Fruit fly (Drosophila melanogaster) whole organism, embryonic: ENCODE results near the gene nbs.

Source experiments
- ATbp ChIP-seq: fragments of 200-800 bp; sonication (Bioruptor generic); optimal IDR thresholded peaks from 2 replicates; lab custom pipeline; 2017; ENCODE audit warnings: missing biosample characterization, mild to moderate bottlenecking, missing genetic modification characterization, missing genetic modification reagents
- Ada2b ChIP-seq: fragments of 200-800 bp; sonication (Bioruptor generic); IDR thresholded peaks from 2 replicates; pipeline ENCODE4 v1.3.6; 2022; ENCODE audit warnings: missing biosample characterization, missing genetic modification characterization
- B-H2 ChIP-seq: fragments of 200-800 bp; sonication (Bioruptor generic); optimal IDR thresholded peaks from 2 replicates; lab custom pipeline; 2018; ENCODE audit warnings: missing biosample characterization, mild to moderate bottlenecking, missing genetic modification characterization
- CG10366 ChIP-seq: fragments of 200-800 bp; sonication (Bioruptor generic); IDR thresholded peaks from 2 replicates; pipeline ENCODE4 v1.3.6; 2022; ENCODE audit warnings: missing biosample characterization, missing genetic modification characterization
- CG11695 ChIP-seq: fragments of 200-800 bp; sonication (Bioruptor generic); IDR thresholded peaks from 3 replicates; pipeline ENCODE4 v1.3.6; 2022; ENCODE audit warnings: missing biosample characterization, missing genetic modification characterization
- CG14014 ChIP-seq: fragments of 200-800 bp; sonication (Bioruptor generic); IDR thresholded peaks from 2 replicates; pipeline ENCODE4 v1.3.6; 2022; ENCODE audit warnings: missing biosample characterization, missing genetic modification characterization
- CG14441 ChIP-seq: fragments of 200-800 bp; sonication (Bioruptor generic); IDR thresholded peaks from 2 replicates; pipeline ENCODE4 v1.3.6; 2022; ENCODE audit warnings: missing biosample characterization, missing genetic modification characterization
- CG18599 ChIP-seq: fragments of 200-800 bp; sonication (Bioruptor generic); optimal IDR thresholded peaks from 3 replicates; lab custom pipeline; 2017; ENCODE audit warnings: missing biosample characterization, missing genetic modification characterization, mild to moderate bottlenecking, moderate library complexity, missing genetic modification reagents
- CG2712 ChIP-seq: fragments of 200-800 bp; optimal IDR thresholded peaks from 3 replicates; lab custom pipeline; 2019; ENCODE audit warnings: missing biosample characterization, mild to moderate bottlenecking, missing genetic modification characterization, moderate library complexity
- CG3726 ChIP-seq: fragments of 200-800 bp; sonication (Bioruptor generic); IDR thresholded peaks from 3 replicates; pipeline ENCODE4, ENCODE4 v1.3.6; 2022; ENCODE audit warnings: missing biosample characterization, missing genetic modification characterization
- CG6254 ChIP-seq: fragments of 200-800 bp; sonication (Bioruptor generic); optimal IDR thresholded peaks from 3 replicates; lab custom pipeline; 2017; ENCODE audit warnings: mild to moderate bottlenecking, missing biosample characterization, missing genetic modification reagents, missing genetic modification characterization
- CG6689 ChIP-seq: fragments of 200-800 bp; sonication (Bioruptor generic); IDR thresholded peaks from 2 replicates; pipeline ENCODE4 v1.3.6; 2022; ENCODE audit warnings: missing biosample characterization, missing genetic modification characterization
- CG9876 ChIP-seq: fragments of 200-800 bp; sonication (Bioruptor generic); optimal IDR thresholded peaks from 2 replicates; lab custom pipeline; 2016; ENCODE audit warnings: missing biosample characterization, missing genetic modification characterization
- Camta ChIP-seq: fragments of 200-800 bp; sonication (Bioruptor generic); optimal IDR thresholded peaks from 2 replicates; lab custom pipeline; 2016; ENCODE audit warnings: missing biosample characterization, missing genetic modification characterization
- D19A ChIP-seq: fragments of 200-800 bp; optimal IDR thresholded peaks from 3 replicates; lab custom pipeline; 2019; ENCODE audit warnings: missing biosample characterization, mild to moderate bottlenecking, missing genetic modification characterization, moderate library complexity
- Dbx ChIP-seq: fragments of 200-800 bp; sonication (Bioruptor generic); IDR thresholded peaks from 3 replicates; pipeline ENCODE4 v1.3.6; 2022; ENCODE audit warnings: missing biosample characterization, missing genetic modification characterization
- ERR ChIP-seq: fragments of 200-800 bp; sonication (Bioruptor generic); optimal IDR thresholded peaks from 2 replicates; lab custom pipeline; 2016; ENCODE audit warnings: missing biosample characterization, missing genetic modification characterization
- Gug ChIP-seq: fragments of 200-800 bp; sonication (Bioruptor generic); IDR thresholded peaks from 4 replicates; pipeline ENCODE4 v1.3.6; 2022; ENCODE audit warnings: missing biosample characterization, missing genetic modification characterization
- Hey ChIP-seq: fragments of 200-800 bp; sonication (Bioruptor generic); optimal IDR thresholded peaks from 3 replicates; lab custom pipeline; 2018; ENCODE audit warnings: missing biosample characterization, mild to moderate bottlenecking, missing genetic modification characterization
- Hmr ChIP-seq: fragments of 200-800 bp; sonication (Bioruptor generic); optimal IDR thresholded peaks from 3 replicates; lab custom pipeline; 2017; ENCODE audit warnings: mild to moderate bottlenecking, missing biosample characterization, missing genetic modification reagents, missing genetic modification characterization
- Sox100B ChIP-seq: fragments of 200-800 bp; sonication (Bioruptor generic); optimal IDR thresholded peaks from 3 replicates; lab custom pipeline; 2018; ENCODE audit warnings: missing biosample characterization, mild to moderate bottlenecking, missing genetic modification characterization
- Taf1 ChIP-seq: fragments of 200-800 bp; sonication (Bioruptor generic); IDR thresholded peaks from 2 replicates; pipeline ENCODE4 v1.3.6; 2022; ENCODE audit warnings: missing biosample characterization, missing genetic modification characterization
- Trl ChIP-seq, 3 experiments: fragments of >200 bp in 2 of 3; fragments of 200-800 bp in 1 of 3; sonication (Bioruptor generic) in 1 of 3; optimal IDR thresholded peaks; 2 replicates in 1 of 3; 3 replicates in 2 of 3; lab custom pipeline; 2016 to 2017; ENCODE audit warnings: missing biosample characterization in 1 of 3, missing genetic modification characterization in 1 of 3
- Vsx1 ChIP-seq: fragments of 200-800 bp; sonication (Bioruptor generic); optimal IDR thresholded peaks from 2 replicates; lab custom pipeline; 2017; ENCODE audit warnings: missing biosample characterization, mild to moderate bottlenecking, missing genetic modification characterization, missing genetic modification reagents
- amos ChIP-seq: fragments of 200-800 bp; sonication (Bioruptor generic); IDR thresholded peaks from 2 replicates; pipeline ENCODE4 v1.3.6; 2022; ENCODE audit warnings: missing biosample characterization, missing genetic modification characterization; ENCODE audit not compliant: partially characterized antibody
- caup ChIP-seq: fragments of 200-800 bp; sonication (Bioruptor generic); optimal IDR thresholded peaks from 3 replicates; lab custom pipeline; 2017; ENCODE audit warnings: missing biosample characterization, mild to moderate bottlenecking, missing genetic modification characterization, moderate library complexity; ENCODE audit not compliant: severe bottlenecking
- cg ChIP-seq: fragments of 200-800 bp; sonication (Bioruptor generic); optimal IDR thresholded peaks from 3 replicates; lab custom pipeline; 2019; ENCODE audit warnings: missing biosample characterization, mild to moderate bottlenecking, missing genetic modification characterization, moderate library complexity
- cwo ChIP-seq: fragments of 200-800 bp; sonication (Bioruptor generic); optimal IDR thresholded peaks from 3 replicates; lab custom pipeline; 2017; ENCODE audit warnings: missing biosample characterization, missing genetic modification characterization, mild to moderate bottlenecking, moderate library complexity, missing genetic modification reagents
- dpn ChIP-seq, 2 experiments: fragments of 200-800 bp; sonication (Bioruptor generic); optimal IDR thresholded peaks; 3 replicates each; lab custom pipeline; 2016; ENCODE audit warnings: missing biosample characterization in 2 of 2, missing genetic modification characterization in 2 of 2
- eve ChIP-seq, 2 experiments: fragments of >200 bp; optimal IDR thresholded peaks; 2 replicates each; lab custom pipeline; 2017; ENCODE audit warnings: missing biosample characterization in 2 of 2, missing genetic modification characterization in 2 of 2
- gce ChIP-seq: fragments of 200-800 bp; sonication (Bioruptor generic); IDR thresholded peaks from 3 replicates; pipeline ENCODE4 v1.3.6; 2022; ENCODE audit warnings: missing biosample characterization, missing genetic modification characterization
- hkb ChIP-seq, 2 experiments: fragments of 200-800 bp in 1 of 2; fragments of >200 bp in 1 of 2; sonication (Bioruptor generic) in 1 of 2; IDR thresholded peaks in 1 of 2; optimal IDR thresholded peaks in 1 of 2; 2 replicates each; pipeline versions ENCODE4 v1.3.6 to Lab custom; 2017 to 2022; ENCODE audit warnings: missing biosample characterization in 1 of 2, missing genetic modification characterization in 1 of 2
- mld ChIP-seq: fragments of 200-800 bp; sonication (Bioruptor generic); IDR thresholded peaks from 3 replicates; pipeline ENCODE4 v1.3.6; 2022; ENCODE audit warnings: missing biosample characterization, missing genetic modification characterization; ENCODE audit not compliant: partially characterized antibody
- onecut ChIP-seq: fragments of 200-800 bp; sonication (Bioruptor generic); IDR thresholded peaks from 2 replicates; pipeline ENCODE4 v1.3.6; 2022; ENCODE audit warnings: missing biosample characterization, missing genetic modification characterization
- pan ChIP-seq, 4 experiments: fragments of >200 bp in 3 of 4; fragments of 200-800 bp in 1 of 4; sonication (Bioruptor generic) in 1 of 4; optimal IDR thresholded peaks in 3 of 4; IDR thresholded peaks in 1 of 4; 2 replicates each; pipeline versions ENCODE4 v1.3.6 to Lab custom; 2017 to 2022; ENCODE audit warnings: missing biosample characterization in 2 of 4, missing genetic modification characterization in 2 of 4, mixed read lengths in 1 of 4
- peb ChIP-seq: fragments of 200-800 bp; sonication (Bioruptor generic); IDR thresholded peaks from 2 replicates; pipeline ENCODE4 v1.3.6; 2022; ENCODE audit warnings: missing biosample characterization, missing genetic modification characterization
- ranshi ChIP-seq: fragments of 200-800 bp; sonication (Bioruptor generic); IDR thresholded peaks from 2 replicates; pipeline ENCODE4 v1.3.6; 2022; ENCODE audit warnings: missing biosample characterization, missing genetic modification characterization
- rib ChIP-seq: fragments of 200-800 bp; sonication (Bioruptor generic); IDR thresholded peaks from 2 replicates; pipeline ENCODE4 v1.3.6; 2022; ENCODE audit warnings: missing biosample characterization, missing genetic modification characterization
- sens ChIP-seq: fragments of 200-800 bp; sonication (Bioruptor generic); peaks from one replicate; lab custom pipeline; 2016; ENCODE audit warnings: missing biosample characterization, missing genetic modification characterization
- sens-2 ChIP-seq: fragments of 200-800 bp; sonication (Bioruptor generic); IDR thresholded peaks from 2 replicates; pipeline ENCODE4 v1.3.6; 2022; ENCODE audit warnings: missing biosample characterization, missing genetic modification characterization
- sim ChIP-seq: fragments of 200-800 bp; sonication (Bioruptor generic); IDR thresholded peaks from 2 replicates; pipeline ENCODE4 v1.3.6; 2022; ENCODE audit warnings: missing biosample characterization, missing genetic modification characterization
- slbo ChIP-seq: fragments of 200-800 bp; sonication (Bioruptor generic); IDR thresholded peaks from 2 replicates; pipeline ENCODE4 v1.3.6; 2022; ENCODE audit warnings: missing biosample characterization, missing genetic modification characterization
- ssp ChIP-seq: fragments of 200-800 bp; sonication (Bioruptor generic); IDR thresholded peaks from 2 replicates; pipeline ENCODE4 v1.3.6; 2022; ENCODE audit warnings: missing biosample characterization, missing genetic modification characterization
- unpg ChIP-seq: fragments of 200-800 bp; sonication (Bioruptor generic); optimal IDR thresholded peaks from 3 replicates; lab custom pipeline; 2018; ENCODE audit warnings: missing biosample characterization, mild to moderate bottlenecking, missing genetic modification characterization, moderate library complexity
- usp ChIP-seq: fragments of >200 bp; optimal IDR thresholded peaks from 2 replicates; lab custom pipeline; 2017; ENCODE audit warnings: missing biosample characterization, missing genetic modification characterization
- vvl ChIP-seq: fragments of 200-800 bp; sonication (Bioruptor generic); IDR thresholded peaks from 2 replicates; pipeline ENCODE4 v1.3.6; 2022; ENCODE audit warnings: missing biosample characterization, missing genetic modification characterization
- wor ChIP-seq: fragments of 200-800 bp; sonication (Bioruptor generic); IDR thresholded peaks from 2 replicates; pipeline ENCODE4 v1.3.6; 2022; ENCODE audit warnings: missing biosample characterization, missing genetic modification characterization

nbs gene

dm6 chr3L:9693552-9694133, 29.4 kb downstream of the nbs start (continued):
- TF ChIP-seq CG18599 (GFP tag; lab: Kevin White, UChicago) (peak; percentile 28), CG6254 (GFP tag; lab: Kevin White, UChicago) (peak; percentile 31), caup (GFP tag; lab: Kevin White, UChicago) (no peak), slbo (peak; percentile 38; the same call in 1 of the 2 replicates), sens (peak; percentile 71), D19A (tag; lab: Kevin White, UChicago) (no peak), CG6689 (GFP tag; lab: Robert Waterston, UW) (peak; percentile 39; the same call in 1 of the 2 replicates), CG14441 (GFP tag; lab: Robert Waterston, UW) (0 out of 2 replicates have a peak, but pooled peaks have one; percentile 19), amos (GFP tag; lab: Robert Waterston, UW) (no peak), Sox100B (peak; percentile 6), vvl (GFP tag; lab: Robert Waterston, UW) (peak; percentile 24; the same call in 1 of the 2 replicates), eve (GFP tag; optimal IDR thresholded peaks at IDR 0.05; lab: Kevin White, UChicago) (peak in 1 of 2 experiments; percentile 30), CG10366 (GFP tag; lab: Robert Waterston, UW) (peak; percentile 37; the same call in 1 of the 2 replicates), ssp (GFP tag; lab: Robert Waterston, UW) (0 out of 2 replicates have a peak, but pooled peaks have one; percentile 20), unpg (GFP tag; lab: Kevin White, UChicago) (peak; percentile 36), rib (GFP tag; lab: Robert Waterston, UW) (peak; percentile 12; the same call in 1 of the 2 replicates), CG11695 (peak; percentile 63; the same call in 2 of the 3 replicates), Dbx (GFP tag; lab: Robert Waterston, UW) (0 out of 3 replicates have a peak, but pooled peaks have one; percentile 6), ERR (GFP tag; lab: Kevin White, UChicago) (no peak), usp (GFP tag; lab: Kevin White, UChicago) (no peak), ATbp (GFP tag; lab: Kevin White, UChicago) (peak; percentile 9), CG14014 (GFP tag; lab: Robert Waterston, UW) (peak; percentile 40), wor (GFP tag; lab: Robert Waterston, UW) (peak; percentile 37; the same call in 1 of the 2 replicates), sens-2 (GFP tag; lab: Robert Waterston, UW) (no peak), onecut (GFP tag; lab: Robert Waterston, UW) (peak; percentile 31; the same call in 1 of the 2 replicates), peb (0 out of 2 replicates have a peak, but pooled peaks have one; percentile 26), Vsx1 (peak; percentile 53), dpn (GFP tag; optimal IDR thresholded peaks at IDR 0.05; lab: Kevin White, UChicago) (no peak), cg (GFP tag; lab: Kevin White, UChicago) (peak; percentile 76), Camta (GFP tag; lab: Kevin White, UChicago) (no peak), sim (GFP tag; lab: Robert Waterston, UW) (0 out of 2 replicates have a peak, but pooled peaks have one; percentile 41), CG2712 (peak; percentile 7), hkb (optimal IDR thresholded peaks at IDR 0.05; lab: Kevin White, UChicago) (no peak), hkb (GFP tag; IDR thresholded peaks at IDR 0.05; lab: Robert Waterston, UW) (peak; percentile 58), cwo (peak; percentile 70), Hmr (GFP tag; lab: Kevin White, UChicago) (peak; percentile 19), B-H2 (GFP tag; lab: Kevin White, UChicago) (no peak), CG9876 (GFP tag; lab: Kevin White, UChicago) (no peak), Ada2b (GFP tag; lab: Robert Waterston, UW) (0 out of 2 replicates have a peak, but pooled peaks have one; percentile 28), mld (GFP tag; lab: Robert Waterston, UW) (0 out of 3 replicates have a peak, but pooled peaks have one; percentile 12), Trl (optimal IDR thresholded peaks at IDR 0.05; lab: Kevin White, UChicago) (peak in 1 of 2 experiments; percentile 2), Trl (GFP tag; optimal IDR thresholded peaks at IDR 0.05; lab: Kevin White, UChicago) (no peak), gce (GFP tag; lab: Robert Waterston, UW) (no peak), Hey (no peak), pan (optimal IDR thresholded peaks at IDR 0.05; lab: Kevin White, UChicago) (no peak), pan (GFP tag; optimal IDR thresholded peaks at IDR 0.05 in 1 of 2, IDR thresholded peaks at IDR 0.05 in 1 of 2) (peak in 1 of 2 experiments; percentile 51), CG3726 (0 out of 3 replicates have a peak, but pooled peaks have one; percentile 39), Gug (0 out of 4 replicates have a peak, but pooled peaks have one; percentile 19), ranshi (GFP tag; lab: Robert Waterston, UW) (0 out of 2 replicates have a peak, but pooled peaks have one; percentile 9), Taf1 (GFP tag; lab: Robert Waterston, UW) (0 out of 2 replicates have a peak, but pooled peaks have one; percentile 35)
